Worm (Caenorhabditis elegans) whole organism, L2 larva: ENCODE results near the gene ran-1.

ENCODE experiments used
- dmd-4 ChIP-seq: sonication (generic microtip); optimal IDR thresholded peaks from 2 replicates; lab custom pipeline; 2017; ENCODE audit warnings: missing biosample characterization, missing genetic modification characterization
- nhr-25 ChIP-seq: fragments of 150-350 bp; sonication (generic microtip); optimal IDR thresholded peaks from 3 replicates; lab custom pipeline; 2014; ENCODE audit warnings: missing biosample characterization, missing genetic modification characterization
- ztf-1 ChIP-seq: fragments of 200-800 bp; sonication (Bioruptor generic); conservative IDR thresholded peaks from 2 replicates; pipeline ENCODE4 v1.3.6; 2022; ENCODE audit warnings: missing genetic modification characterization, missing compliant biosample characterization

- TF ChIP-seq ztf-1 (GFP tag; lab: Robert Waterston, UW) = no peak
- TF ChIP-seq nhr-25 (tag; lab: Kevin White, UChicago) = no peak
- no peak for TF ChIP-seq dmd-4 (tag; lab: Kevin White, UChicago)
Measured at ce11 chrIII:10730510-10730909, 17.0 kb downstream of the ran-1 start, which contains the start of gene tat-3.
